Fruit fly (Drosophila melanogaster) whole organism, embryonic: ENCODE data around the gene CG15358.
A peak's percentile ranks its signal among the peaks of the same experiment; 100 is the strongest.

ENCODE experiments used
- Awh ChIP-seq: fragments of 200-800 bp; sonication (Bioruptor generic); IDR thresholded peaks from 2 replicates; pipeline ENCODE4, ENCODE4 v1.3.6; 2022; ENCODE audit warnings: missing biosample characterization, missing genetic modification characterization
- C15 ChIP-seq: fragments of 200-800 bp; sonication (Bioruptor generic); IDR thresholded peaks from 3 replicates; pipeline ENCODE4 v1.3.6; 2022; ENCODE audit warnings: missing biosample characterization, missing genetic modification characterization
- CG10321 ChIP-seq: fragments of 200-800 bp; sonication (Bioruptor generic); IDR thresholded peaks from 2 replicates; pipeline ENCODE4 v1.3.6; 2022; ENCODE audit warnings: missing biosample characterization, missing genetic modification characterization
- CG10543 ChIP-seq: fragments of 200-800 bp; sonication (Bioruptor generic); optimal IDR thresholded peaks from 3 replicates; lab custom pipeline; 2017; ENCODE audit warnings: missing biosample characterization, mild to moderate bottlenecking, missing genetic modification characterization, moderate library complexity
- CG12769 ChIP-seq: fragments of 200-800 bp; sonication (Bioruptor generic); optimal IDR thresholded peaks from 2 replicates; lab custom pipeline; 2019; ENCODE audit warnings: missing biosample characterization, mild to moderate bottlenecking, missing genetic modification characterization, moderate library complexity
- CG13287 ChIP-seq: fragments of 200-800 bp; sonication (Bioruptor generic); IDR thresholded peaks from 2 replicates; pipeline ENCODE4 v1.3.6; 2022; ENCODE audit warnings: missing biosample characterization, missing genetic modification characterization; ENCODE audit not compliant: partially characterized antibody
- CG13894 ChIP-seq: fragments of 200-800 bp; sonication (Bioruptor generic); optimal IDR thresholded peaks from 3 replicates; lab custom pipeline; 2018; ENCODE audit warnings: missing biosample characterization, mild to moderate bottlenecking, missing genetic modification characterization, moderate library complexity
- CG1529 ChIP-seq: fragments of 200-800 bp; sonication (Bioruptor generic); optimal IDR thresholded peaks from 3 replicates; lab custom pipeline; 2018; ENCODE audit warnings: missing biosample characterization, missing genetic modification characterization
- CG31224 ChIP-seq: fragments of 200-800 bp; sonication (Bioruptor generic); IDR thresholded peaks from 2 replicates; pipeline ENCODE4 v1.3.6; 2022; ENCODE audit warnings: missing biosample characterization, missing genetic modification characterization
- CG32772 ChIP-seq: fragments of 200-800 bp; sonication (Bioruptor generic); IDR thresholded peaks from 2 replicates; pipeline ENCODE4 v1.3.6; 2022; ENCODE audit warnings: missing biosample characterization, missing genetic modification characterization
- CG42726 ChIP-seq: fragments of 200-800 bp; sonication (Bioruptor generic); IDR thresholded peaks from 2 replicates; pipeline ENCODE4 v1.3.6; 2022; ENCODE audit warnings: missing biosample characterization, missing genetic modification characterization; ENCODE audit not compliant: partially characterized antibody
- Drgx ChIP-seq: fragments of 200-800 bp; sonication (Bioruptor generic); IDR thresholded peaks from 2 replicates; pipeline ENCODE4 v1.3.6; 2022; ENCODE audit warnings: missing biosample characterization, missing genetic modification characterization
- Hmr ChIP-seq: fragments of 200-800 bp; sonication (Bioruptor generic); optimal IDR thresholded peaks from 3 replicates; lab custom pipeline; 2017; ENCODE audit warnings: mild to moderate bottlenecking, missing biosample characterization, missing genetic modification reagents, missing genetic modification characterization
- Med ChIP-seq: fragments of 200-800 bp; sonication (Bioruptor generic); peaks from one replicate; lab custom pipeline; 2016; ENCODE audit warnings: missing biosample characterization, missing genetic modification characterization, mild to moderate bottlenecking, inconsistent platforms, moderate library complexity
- Sry-δ ChIP-seq: fragments of 200-800 bp; sonication (Bioruptor generic); optimal IDR thresholded peaks from 2 replicates; lab custom pipeline; 2016; ENCODE audit warnings: missing biosample characterization, missing genetic modification characterization
- Stat92E ChIP-seq, 3 experiments: fragments of >200 bp in 2 of 3; fragments of 200-800 bp in 1 of 3; sonication (Bioruptor generic) in 1 of 3; optimal IDR thresholded peaks; 2 replicates each; lab custom pipeline; 2017 to 2019; ENCODE audit warnings: missing biosample characterization in 3 of 3, missing genetic modification characterization in 3 of 3, mild to moderate bottlenecking in 1 of 3, moderate library complexity in 1 of 3
- Trl ChIP-seq, 3 experiments: fragments of >200 bp in 2 of 3; fragments of 200-800 bp in 1 of 3; sonication (Bioruptor generic) in 1 of 3; optimal IDR thresholded peaks; 2 replicates in 1 of 3; 3 replicates in 2 of 3; lab custom pipeline; 2016 to 2017; ENCODE audit warnings: missing biosample characterization in 1 of 3, missing genetic modification characterization in 1 of 3
- ato ChIP-seq: fragments of 200-800 bp; sonication (Bioruptor generic); IDR thresholded peaks from 2 replicates; pipeline ENCODE4 v1.3.6; 2022; ENCODE audit warnings: missing biosample characterization, missing genetic modification characterization; ENCODE audit not compliant: partially characterized antibody
- btn ChIP-seq: fragments of 200-800 bp; sonication (Bioruptor generic); optimal IDR thresholded peaks from 2 replicates; lab custom pipeline; 2016; ENCODE audit warnings: missing biosample characterization, missing genetic modification characterization
- chinmo ChIP-seq: fragments of 200-800 bp; sonication (Bioruptor generic); IDR thresholded peaks from 4 replicates; pipeline ENCODE4 v1.3.6; 2022; ENCODE audit warnings: missing biosample characterization, missing genetic modification characterization; ENCODE audit not compliant: partially characterized antibody
- dimm ChIP-seq: fragments of 200-800 bp; sonication (Bioruptor generic); IDR thresholded peaks from 2 replicates; pipeline ENCODE4 v1.3.6; 2022; ENCODE audit warnings: missing biosample characterization, missing genetic modification characterization
- gsb-n ChIP-seq: fragments of 200-800 bp; sonication (Bioruptor generic); optimal IDR thresholded peaks from 3 replicates; lab custom pipeline; 2018; ENCODE audit warnings: missing biosample characterization, mild to moderate bottlenecking, missing genetic modification characterization
- h ChIP-seq: fragments of >200 bp; optimal IDR thresholded peaks from 2 replicates; lab custom pipeline; 2017
- her ChIP-seq: fragments of 200-800 bp; sonication (Bioruptor generic); optimal IDR thresholded peaks from 2 replicates; lab custom pipeline; 2016; ENCODE audit warnings: missing biosample characterization, missing genetic modification characterization
- lmd ChIP-seq: fragments of 200-800 bp; sonication (Bioruptor generic); IDR thresholded peaks from 2 replicates; pipeline ENCODE4 v1.3.6; 2022; ENCODE audit warnings: missing biosample characterization, missing genetic modification characterization
- row ChIP-seq: fragments of 200-800 bp; sonication (Bioruptor generic); IDR thresholded peaks from 3 replicates; pipeline ENCODE4 v1.3.6; 2022; ENCODE audit warnings: missing biosample characterization, missing genetic modification characterization
- scrt ChIP-seq: fragments of 200-800 bp; sonication (Bioruptor generic); optimal IDR thresholded peaks from 2 replicates; lab custom pipeline; 2018; ENCODE audit warnings: missing biosample characterization, mild to moderate bottlenecking, missing genetic modification characterization, moderate library complexity
- sd ChIP-seq: fragments of 200-800 bp; sonication (Bioruptor generic); optimal IDR thresholded peaks from 3 replicates; lab custom pipeline; 2018; ENCODE audit warnings: missing biosample characterization, mild to moderate bottlenecking, missing genetic modification characterization, moderate library complexity
- sens ChIP-seq: fragments of 200-800 bp; sonication (Bioruptor generic); peaks from one replicate; lab custom pipeline; 2016; ENCODE audit warnings: missing biosample characterization, missing genetic modification characterization
- vvl ChIP-seq: fragments of 200-800 bp; sonication (Bioruptor generic); IDR thresholded peaks from 2 replicates; pipeline ENCODE4 v1.3.6; 2022; ENCODE audit warnings: missing biosample characterization, missing genetic modification characterization
- z ChIP-seq: fragments of 200-800 bp; sonication (Bioruptor generic); IDR thresholded peaks from 3 replicates; pipeline ENCODE4 v1.3.6; 2022; ENCODE audit warnings: missing biosample characterization, missing genetic modification characterization

The CG15358 gene

dm6 chr2L:1883114-1883513 lies at the start of gene CG15358:
TSS of gene CG15358 (minus strand) at chr2L:1883214.
- TF ChIP-seq her (no peak), Drgx (GFP tag; lab: Robert Waterston, UW) (no peak), dimm (GFP tag; lab: Robert Waterston, UW) (no peak), CG31224 (GFP tag; lab: Robert Waterston, UW) (no peak), Hmr (GFP tag; lab: Kevin White, UChicago) (no peak), scrt (GFP tag; lab: Kevin White, UChicago) (no peak), C15 (GFP tag; lab: Robert Waterston, UW) (no peak), Sry-δ (GFP tag; lab: Kevin White, UChicago) (no peak)

- TF ChIP-seq CG12769 (tag; lab: Kevin White, UChicago) (peak; percentile 57), h (lab: Kevin White, UChicago) (no peak), row (peak; percentile 19; the same call in 1 of the 3 replicates), CG42726 (GFP tag; lab: Robert Waterston, UW) (no peak), CG13894 (tag; lab: Kevin White, UChicago) (peak; percentile 22), ato (no peak), CG32772 (GFP tag; lab: Robert Waterston, UW) (no peak), vvl (GFP tag; lab: Robert Waterston, UW) (peak; percentile 53; the same call in 1 of the 2 replicates), Awh (GFP tag; lab: Robert Waterston, UW) (peak; percentile 72; the same call in 1 of the 2 replicates), CG13287 (GFP tag; lab: Robert Waterston, UW) (peak; percentile 22; the same call in 1 of the 2 replicates), gsb-n (tag; lab: Kevin White, UChicago) (peak; percentile 75), sens (peak; percentile 25), CG1529 (GFP tag; lab: Kevin White, UChicago) (no peak), CG10543 (peak; percentile 30), sd (tag; lab: Kevin White, UChicago) (peak; percentile 93), chinmo (peak; percentile 87; the same call in 3 of the 4 replicates)
Observed at dm6 chr2L:1930565-1931201, 47.7 kb upstream of the CG15358 start.

dm6 chr2L:1927406-1927805 lies 44.4 kb upstream of the CG15358 start:
- TF ChIP-seq sd (tag; lab: Kevin White, UChicago), result peak; percentile 5
- TF ChIP-seq z (GFP tag; lab: Robert Waterston, UW), result peak; percentile 88
- no peak for TF ChIP-seq btn (GFP tag; lab: Kevin White, UChicago)
- peak; percentile 38 for TF ChIP-seq CG13894 (tag; lab: Kevin White, UChicago)
- TF ChIP-seq CG10321 (GFP tag; lab: Robert Waterston, UW), result no peak
- peak; percentile 39; the same call in 1 of the 2 replicates for TF ChIP-seq vvl (GFP tag; lab: Robert Waterston, UW)
- TF ChIP-seq Stat92E (GFP tag; optimal IDR thresholded peaks at IDR 0.05; lab: Kevin White, UChicago), result no peak
- no peak for TF ChIP-seq lmd (GFP tag; lab: Robert Waterston, UW)
- TF ChIP-seq chinmo, result 0 out of 4 replicates have a peak, but pooled peaks have one; percentile 45
- no peak for TF ChIP-seq CG1529 (GFP tag; lab: Kevin White, UChicago)
- peak in 1 of 2 experiments; percentile 65 for TF ChIP-seq Trl (optimal IDR thresholded peaks at IDR 0.05; lab: Kevin White, UChicago)
- TF ChIP-seq Trl (GFP tag; optimal IDR thresholded peaks at IDR 0.05; lab: Kevin White, UChicago), result no peak
- TF ChIP-seq Med (GFP tag; lab: Kevin White, UChicago), result peak; percentile 44
- TF ChIP-seq CG10543, result no peak
- no peak for TF ChIP-seq ato
